Worm (Caenorhabditis elegans) whole organism, young adult: Measurements from ENCODE around the gene srw-40.

Source experiments
- ama-1 ChIP-seq, 3 experiments: fragments of 150-350 bp in 1 of 3; sonication (generic microtip) in 2 of 3; optimal IDR thresholded peaks; 2 replicates each; lab custom pipeline; 2014 to 2018; ENCODE audit warnings: missing biosample characterization in 2 of 3, missing genetic modification characterization in 2 of 3, missing genetic modification reagents in 2 of 3
- attf-5 ChIP-seq: fragments of 200-800 bp; sonication (Bioruptor generic); optimal IDR thresholded peaks from 2 replicates; lab custom pipeline; 2018; ENCODE audit warnings: mild to moderate bottlenecking, missing genetic modification characterization, missing compliant biosample characterization
- dpl-1 ChIP-seq: fragments of 150-350 bp; optimal IDR thresholded peaks from 2 replicates; lab custom pipeline; 2014; ENCODE audit warnings: missing biosample characterization, missing genetic modification reagents, missing genetic modification characterization
- ets-4 ChIP-seq: fragments of 200-800 bp; sonication (Bioruptor generic); optimal IDR thresholded peaks from 2 replicates; lab custom pipeline; 2018; ENCODE audit warnings: mild to moderate bottlenecking, missing genetic modification characterization, missing compliant biosample characterization
- pha-4 ChIP-seq: fragments of 150-350 bp; sonication (generic microtip); optimal IDR thresholded peaks from 2 replicates; lab custom pipeline; 2014; ENCODE audit warnings: missing biosample characterization, missing genetic modification reagents, missing genetic modification characterization
- sea-2 ChIP-seq: fragments of 200-800 bp; sonication (Bioruptor generic); IDR thresholded peaks from 2 replicates; pipeline ENCODE4 v1.3.6; 2022; ENCODE audit warnings: missing genetic modification characterization, missing compliant biosample characterization
- ztf-28 ChIP-seq: fragments of 200-800 bp; sonication (Bioruptor generic); IDR thresholded peaks from 2 replicates; pipeline ENCODE4 v1.3.6; 2022; ENCODE audit warnings: missing genetic modification reagents, missing genetic modification characterization, missing compliant biosample characterization

ce11 chrII:4362088-4362487 lies 46.2 kb upstream of the srw-40 start:
- TF ChIP-seq ztf-28 (no peak), attf-5 (GFP tag; lab: Kevin White, UChicago) (no peak), pha-4 (tag; lab: Kevin White, UChicago) (no peak), ama-1 (optimal IDR thresholded peaks at IDR 0.05; lab: Kevin White, UChicago) (no peak), ama-1 (GFP tag; optimal IDR thresholded peaks at IDR 0.05; lab: Kevin White, UChicago) (no peak), dpl-1 (GFP tag; lab: Kevin White, UChicago) (no peak), ets-4 (GFP tag; lab: Kevin White, UChicago) (no peak), sea-2 (GFP tag; lab: Robert Waterston, UW) (no peak)
